Worm (Caenorhabditis elegans) whole organism, L4 larva: ENCODE results near the gene F08D12.12.

ENCODE experiments used
- Y105C5A.15 ChIP-seq: fragments of 200-800 bp; sonication (Bioruptor generic); IDR thresholded peaks from 2 replicates; pipeline ENCODE4 v1.3.6; 2022; ENCODE audit warnings: missing genetic modification characterization, missing compliant biosample characterization
- Y5F2A.4 ChIP-seq: fragments of 200-800 bp; sonication (Bioruptor generic); optimal IDR thresholded peaks from 2 replicates; lab custom pipeline; 2018; ENCODE audit warnings: mild to moderate bottlenecking, missing genetic modification characterization, missing compliant biosample characterization
- ZK337.2 ChIP-seq: fragments of 200-800 bp; sonication (Bioruptor generic); IDR thresholded peaks from 2 replicates; pipeline ENCODE4 v1.3.6; 2022; ENCODE audit warnings: missing genetic modification reagents, missing genetic modification characterization, missing compliant biosample characterization
- aha-1 ChIP-seq: fragments of 150-350 bp; peaks from one replicate; lab custom pipeline; 2014; ENCODE audit warnings: missing biosample characterization, missing genetic modification characterization
- aly-2 ChIP-seq: sonication (generic microtip); optimal IDR thresholded peaks from 2 replicates; lab custom pipeline; 2018; ENCODE audit warnings: missing biosample characterization, missing genetic modification characterization
- ama-1 ChIP-seq: fragments of 150-350 bp; optimal IDR thresholded peaks from 2 replicates; lab custom pipeline; 2014; ENCODE audit warnings: inconsistent platforms, mixed read lengths
- attf-4 ChIP-seq: sonication (generic microtip); optimal IDR thresholded peaks from 3 replicates; lab custom pipeline; 2017; ENCODE audit warnings: missing biosample characterization, missing genetic modification characterization
- ceh-28 ChIP-seq: fragments of 150-350 bp; optimal IDR thresholded peaks from 2 replicates; lab custom pipeline; 2014; ENCODE audit warnings: missing biosample characterization, missing genetic modification reagents, missing genetic modification characterization
- ceh-32 ChIP-seq: sonication (generic microtip); optimal IDR thresholded peaks from 2 replicates; lab custom pipeline; 2016; ENCODE audit warnings: mild to moderate bottlenecking, missing genetic modification characterization, missing compliant biosample characterization; ENCODE audit not compliant: poor library complexity
- ceh-44 ChIP-seq: fragments of 200-800 bp; sonication (Bioruptor generic); IDR thresholded peaks from 2 replicates; pipeline ENCODE4 v1.3.6; 2022; ENCODE audit warnings: missing genetic modification reagents, missing genetic modification characterization, missing compliant biosample characterization
- ceh-82 ChIP-seq: sonication (generic microtip); optimal IDR thresholded peaks from 2 replicates; lab custom pipeline; 2017; ENCODE audit warnings: missing biosample characterization, missing genetic modification characterization
- cey-2 ChIP-seq: sonication (generic microtip); optimal IDR thresholded peaks from 3 replicates; lab custom pipeline; 2017; ENCODE audit warnings: missing genetic modification characterization, mild to moderate bottlenecking, missing compliant biosample characterization, antibody characterized with exemption, borderline replicate concordance; ENCODE audit not compliant: insufficient read depth
- ctbp-1 ChIP-seq: fragments of 200-800 bp; sonication (Bioruptor generic); IDR thresholded peaks from 2 replicates; pipeline ENCODE4 v1.3.6; 2022; ENCODE audit warnings: missing genetic modification reagents, missing genetic modification characterization, missing compliant biosample characterization
- daf-16 ChIP-seq, 3 experiments: sonication (generic microtip); optimal IDR thresholded peaks; 2 replicates each; lab custom pipeline; 2016 to 2017; ENCODE audit warnings: missing genetic modification characterization in 3 of 3, missing genetic modification reagents in 3 of 3, mild to moderate bottlenecking in 2 of 3, missing compliant biosample characterization in 2 of 3, missing biosample characterization in 1 of 3, moderate library complexity in 1 of 3
- dmd-6 ChIP-seq: fragments of 200-800 bp; sonication (Bioruptor generic); IDR thresholded peaks from 2 replicates; pipeline ENCODE4 v1.3.6; 2022; ENCODE audit warnings: missing genetic modification reagents, missing genetic modification characterization, missing compliant biosample characterization
- dmd-8 ChIP-seq: fragments of 200-800 bp; sonication (Bioruptor generic); IDR thresholded peaks from 2 replicates; pipeline ENCODE4 v1.3.6; 2022; ENCODE audit warnings: missing genetic modification characterization, missing compliant biosample characterization
- dve-1 ChIP-seq: sonication (generic microtip); optimal IDR thresholded peaks from 2 replicates; lab custom pipeline; 2017; ENCODE audit warnings: antibody characterized with exemption, mild to moderate bottlenecking, missing genetic modification characterization, missing compliant biosample characterization; ENCODE audit not compliant: insufficient read depth
- fkh-10 ChIP-seq: fragments of 150-350 bp; optimal IDR thresholded peaks from 2 replicates; lab custom pipeline; 2014; ENCODE audit warnings: missing biosample characterization, missing genetic modification reagents, missing genetic modification characterization
- gei-8 ChIP-seq: fragments of 200-800 bp; sonication (Bioruptor generic); optimal IDR thresholded peaks from 2 replicates; lab custom pipeline; 2018; ENCODE audit warnings: mild to moderate bottlenecking, missing genetic modification characterization, missing compliant biosample characterization
- hif-1 ChIP-seq, 2 experiments: sonication (generic microtip); optimal IDR thresholded peaks; 2 replicates each; lab custom pipeline; 2016 to 2017; ENCODE audit warnings: missing compliant biosample characterization in 2 of 2, missing genetic modification characterization in 2 of 2, missing genetic modification reagents in 2 of 2, missing genotype in 2 of 2, mild to moderate bottlenecking in 1 of 2
- hlh-11 ChIP-seq: fragments of 200-800 bp; sonication (Bioruptor generic); optimal IDR thresholded peaks from 2 replicates; lab custom pipeline; 2018; ENCODE audit warnings: mild to moderate bottlenecking, missing genetic modification characterization, missing compliant biosample characterization
- hlh-30 ChIP-seq: sonication (generic microtip); optimal IDR thresholded peaks from 2 replicates; lab custom pipeline; 2017; ENCODE audit warnings: antibody characterized with exemption, mild to moderate bottlenecking, missing genetic modification characterization, missing compliant biosample characterization; ENCODE audit not compliant: insufficient read depth
- lin-13 ChIP-seq: fragments of 150-350 bp; optimal IDR thresholded peaks from 2 replicates; lab custom pipeline; 2014; ENCODE audit warnings: missing biosample characterization, missing genetic modification reagents, missing genetic modification characterization
- lin-15B ChIP-seq: fragments of 150-350 bp; sonication (generic microtip); optimal IDR thresholded peaks from 3 replicates; lab custom pipeline; 2014; ENCODE audit warnings: missing biosample characterization, missing genetic modification characterization
- lin-38 ChIP-seq: fragments of 200-800 bp; sonication (Bioruptor generic); IDR thresholded peaks from 2 replicates; pipeline ENCODE4 v1.3.6; 2022; ENCODE audit warnings: missing genetic modification reagents, missing genetic modification characterization, missing compliant biosample characterization
- lin-39 ChIP-seq: fragments of 150-350 bp; optimal IDR thresholded peaks from 2 replicates; lab custom pipeline; 2014; ENCODE audit warnings: missing biosample characterization, missing genetic modification reagents, missing genetic modification characterization
- lsy-2 ChIP-seq, 2 experiments: fragments of 150-350 bp in 1 of 2; sonication (generic microtip) in 1 of 2; optimal IDR thresholded peaks; 2 replicates each; lab custom pipeline; 2014 to 2017; ENCODE audit warnings: missing biosample characterization in 2 of 2, missing genetic modification characterization in 2 of 2
- mdt-29 ChIP-seq: fragments of 200-800 bp; sonication (Bioruptor generic); IDR thresholded peaks from 2 replicates; pipeline ENCODE4 v1.3.6; 2022; ENCODE audit warnings: missing genetic modification reagents, missing genetic modification characterization, missing compliant biosample characterization
- mep-1 ChIP-seq: fragments of 150-350 bp; sonication (generic microtip); optimal IDR thresholded peaks from 3 replicates; lab custom pipeline; 2014; ENCODE audit warnings: missing biosample characterization, missing genetic modification characterization
- mes-2 ChIP-seq: sonication (generic microtip); optimal IDR thresholded peaks from 2 replicates; lab custom pipeline; 2016; ENCODE audit warnings: missing genotype, mild to moderate bottlenecking, missing genetic modification characterization, missing compliant biosample characterization; ENCODE audit not compliant: poor library complexity, severe bottlenecking
- mxl-2 ChIP-seq: fragments of 200-800 bp; sonication (Bioruptor generic); conservative IDR thresholded peaks from 2 replicates; pipeline ENCODE4 v1.3.6; 2022; ENCODE audit warnings: missing genetic modification reagents, missing genetic modification characterization, missing compliant biosample characterization
- mxl-3 ChIP-seq: fragments of 200-800 bp; sonication (Bioruptor generic); optimal IDR thresholded peaks from 2 replicates; lab custom pipeline; 2018; ENCODE audit warnings: mild to moderate bottlenecking, missing genetic modification characterization, missing compliant biosample characterization
- nhr-10 ChIP-seq: fragments of 150-350 bp; optimal IDR thresholded peaks from 2 replicates; lab custom pipeline; 2014; ENCODE audit warnings: missing biosample characterization, missing genetic modification characterization
- nhr-102 ChIP-seq: sonication (generic microtip); optimal IDR thresholded peaks from 2 replicates; lab custom pipeline; 2016; ENCODE audit warnings: mild to moderate bottlenecking, missing genetic modification characterization, moderate library complexity, missing compliant biosample characterization
- nhr-111 ChIP-seq: fragments of 200-800 bp; sonication (Bioruptor generic); optimal IDR thresholded peaks from 2 replicates; lab custom pipeline; 2018; ENCODE audit warnings: mild to moderate bottlenecking, missing genetic modification characterization, missing compliant biosample characterization
- nhr-237 ChIP-seq: sonication (generic microtip); optimal IDR thresholded peaks from 2 replicates; lab custom pipeline; 2017; ENCODE audit warnings: missing biosample characterization, missing genetic modification characterization
- nhr-25 ChIP-seq: sonication (generic microtip); optimal IDR thresholded peaks from 2 replicates; lab custom pipeline; 2017; ENCODE audit warnings: missing genetic modification characterization, mild to moderate bottlenecking, missing compliant biosample characterization, antibody characterized with exemption, moderate library complexity, borderline replicate concordance; ENCODE audit not compliant: insufficient read depth
- nhr-28 ChIP-seq: fragments of 150-350 bp; optimal IDR thresholded peaks from 2 replicates; lab custom pipeline; 2014; ENCODE audit warnings: missing biosample characterization, missing genetic modification characterization
- nhr-48 ChIP-seq: sonication (generic microtip); optimal IDR thresholded peaks from 2 replicates; lab custom pipeline; 2016; ENCODE audit warnings: mild to moderate bottlenecking, missing genetic modification characterization, missing compliant biosample characterization
- nhr-6 ChIP-seq: fragments of 150-350 bp; optimal IDR thresholded peaks from 2 replicates; lab custom pipeline; 2014; ENCODE audit warnings: missing biosample characterization, missing genetic modification characterization
- pqm-1 ChIP-seq: sonication (generic microtip); optimal IDR thresholded peaks from 2 replicates; lab custom pipeline; 2017; ENCODE audit warnings: missing biosample characterization, missing genetic modification characterization
- snpc-1.2 ChIP-seq: fragments of 200-800 bp; sonication (Bioruptor generic); IDR thresholded peaks from 2 replicates; pipeline ENCODE4 v1.3.6; 2022; ENCODE audit warnings: missing genetic modification reagents, missing genetic modification characterization, missing compliant biosample characterization
- unc-39 ChIP-seq: sonication (generic microtip); optimal IDR thresholded peaks from 2 replicates; lab custom pipeline; 2017; ENCODE audit warnings: missing biosample characterization, missing genetic modification characterization
- unc-62 ChIP-seq, 3 experiments: fragments of 150-350 bp in 1 of 3; sonication (generic microtip); optimal IDR thresholded peaks in 2 of 3; peaks in 1 of 3; 1 replicate in 1 of 3; 2 replicates in 2 of 3; lab custom pipeline; 2014 to 2017; ENCODE audit warnings: missing biosample characterization in 3 of 3, missing genetic modification characterization in 3 of 3, missing genetic modification reagents in 3 of 3, missing genotype in 1 of 3
- vab-7 ChIP-seq: fragments of 200-800 bp; sonication (Bioruptor generic); IDR thresholded peaks from 2 replicates; pipeline ENCODE4 v1.3.6; 2022; ENCODE audit warnings: missing genetic modification reagents, missing genetic modification characterization, missing compliant biosample characterization
- zip-11 ChIP-seq: fragments of 200-800 bp; sonication (Bioruptor generic); IDR thresholded peaks from 2 replicates; pipeline ENCODE4 v1.3.6; 2022; ENCODE audit warnings: missing genetic modification characterization, missing compliant biosample characterization

Gene F08D12.12

ce11 chrII:2804245-2804644, 17.4 kb upstream of the F08D12.12 start (continued):
- TF ChIP-seq ceh-82 (tag; lab: Kevin White, UChicago) (no peak), snpc-1.2 (GFP tag; lab: Robert Waterston, UW) (no peak), ama-1 (lab: Kevin White, UChicago) (no peak), dmd-8 (no peak), Y5F2A.4 (GFP tag; lab: Kevin White, UChicago) (no peak), hlh-11 (tag; lab: Kevin White, UChicago) (peak; percentile 43), gei-8 (GFP tag; lab: Kevin White, UChicago) (no peak), mdt-29 (GFP tag; lab: Robert Waterston, UW) (no peak), nhr-237 (tag; lab: Kevin White, UChicago) (no peak), ceh-28 (no peak), mxl-2 (GFP tag; lab: Robert Waterston, UW) (no peak), mep-1 (tag; lab: Kevin White, UChicago) (peak; percentile 52), ZK337.2 (GFP tag; lab: Robert Waterston, UW) (no peak), nhr-10 (tag; lab: Kevin White, UChicago) (no peak), nhr-6 (tag; lab: Kevin White, UChicago) (peak; percentile 19), lin-38 (GFP tag; lab: Robert Waterston, UW) (no peak), cey-2 (tag; lab: Kevin White, UChicago) (no peak), ctbp-1 (GFP tag; lab: Robert Waterston, UW) (no peak), lin-39 (no peak), ceh-32 (tag; lab: Kevin White, UChicago) (no peak), vab-7 (GFP tag; lab: Robert Waterston, UW) (no peak), aly-2 (tag; lab: Kevin White, UChicago) (no peak), attf-4 (tag; lab: Kevin White, UChicago) (no peak), dmd-6 (GFP tag; lab: Robert Waterston, UW) (peak; percentile 48), zip-11 (no peak), Y105C5A.15 (GFP tag; lab: Robert Waterston, UW) (no peak), nhr-111 (GFP tag; lab: Kevin White, UChicago) (no peak), hif-1 (tag; optimal IDR thresholded peaks at IDR 0.05; lab: Kevin White, UChicago) (no peak), hlh-30 (tag; lab: Kevin White, UChicago) (peak; percentile 26), lsy-2 (tag; optimal IDR thresholded peaks at IDR 0.05; lab: Kevin White, UChicago) (peak in 1 of 2 experiments; percentile 52), mes-2 (tag; lab: Kevin White, UChicago) (peak; percentile 0), unc-39 (tag; lab: Kevin White, UChicago) (no peak), aha-1 (tag; lab: Kevin White, UChicago) (peak; percentile 20), fkh-10 (GFP tag; lab: Kevin White, UChicago) (peak; percentile 1), lin-13 (GFP tag; lab: Kevin White, UChicago) (no peak), lin-15B (tag; lab: Kevin White, UChicago) (no peak)

ce11 chrII:2802804-2803586, 16.1 kb upstream of the F08D12.12 start:
- TF ChIP-seq cey-2 (tag; lab: Kevin White, UChicago) (peak; percentile 3), nhr-102 (tag; lab: Kevin White, UChicago) (peak; percentile 40), mxl-2 (GFP tag; lab: Robert Waterston, UW) (peak; percentile 66; the same call in 1 of the 2 replicates), hlh-30 (tag; lab: Kevin White, UChicago) (peak; percentile 64), aha-1 (tag; lab: Kevin White, UChicago) (no peak), gei-8 (GFP tag; lab: Kevin White, UChicago) (no peak), ctbp-1 (GFP tag; lab: Robert Waterston, UW) (no peak), nhr-28 (tag; lab: Kevin White, UChicago) (peak; percentile 63), nhr-48 (peak; percentile 70), unc-62 (GFP tag; optimal IDR thresholded peaks at IDR 0.05 in 1 of 2; lab: Kevin White, UChicago) (peak in 1 of 2 experiments; percentile 70), unc-62 (tag; optimal IDR thresholded peaks at IDR 0.05; lab: Kevin White, UChicago) (no peak), daf-16 (GFP tag; optimal IDR thresholded peaks at IDR 0.05; lab: Kevin White, UChicago) (no peak), daf-16 (tag; optimal IDR thresholded peaks at IDR 0.05; lab: Kevin White, UChicago) (peak; percentile 54), dve-1 (tag; lab: Kevin White, UChicago) (peak; percentile 64), nhr-25 (tag; lab: Kevin White, UChicago) (no peak), pqm-1 (tag; lab: Kevin White, UChicago) (peak; percentile 82), hlh-11 (tag; lab: Kevin White, UChicago) (peak; percentile 69), mxl-3 (GFP tag; lab: Kevin White, UChicago) (peak; percentile 70), mep-1 (tag; lab: Kevin White, UChicago) (peak; percentile 16), dmd-6 (GFP tag; lab: Robert Waterston, UW) (peak; percentile 68), ceh-44 (no peak)
